Fruit fly (Drosophila melanogaster): ENCODE data around the gene RpL13A.
A peak's percentile ranks its signal among the peaks of the same experiment; 100 is the strongest.

The RpL13A gene

DNA sequence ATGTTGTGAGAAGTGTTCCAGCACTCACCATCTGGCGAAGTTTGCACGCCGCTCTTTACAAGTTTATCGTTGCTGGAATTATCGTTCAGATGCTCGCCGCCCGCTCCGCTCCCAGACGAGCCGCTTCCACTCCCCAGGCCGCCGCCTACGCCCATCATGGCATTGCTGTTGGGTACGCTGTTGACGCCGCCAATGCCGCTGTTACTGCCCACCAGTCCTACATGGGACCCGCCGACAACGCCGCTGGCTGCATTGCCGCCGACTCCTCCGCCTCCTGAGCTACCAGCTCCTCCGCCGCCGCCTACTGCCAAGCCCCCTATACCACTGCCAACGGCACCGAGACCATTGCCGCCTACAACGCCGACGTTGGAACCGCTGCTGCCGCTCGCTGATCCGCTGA, 15.9 kb upstream of the RpL13A start:
- TF ChIP-seq Clk (GFP tag; optimal IDR thresholded peaks at IDR 0.05) (no peak), ovo (GFP tag; optimal IDR thresholded peaks at IDR 0.05) (no peak), Mnt (GFP tag; optimal IDR thresholded peaks at IDR 0.05) (no peak), kay (GFP tag; ENCODE audit: borderline replicate concordance) (no peak), CG7101 (tag; optimal IDR thresholded peaks at IDR 0.05) (no peak), CG33017 (tag; optimal IDR thresholded peaks at IDR 0.05) (no peak), CG11617 (GFP tag; optimal IDR thresholded peaks at IDR 0.05) (no peak), cic (GFP tag; optimal IDR thresholded peaks at IDR 0.05) (no peak), bab1 (GFP tag; optimal IDR thresholded peaks at IDR 0.05) (no peak), CG5204 (GFP tag; optimal IDR thresholded peaks at IDR 0.05) (no peak), Hr96 (GFP tag; optimal IDR thresholded peaks at IDR 0.05) (no peak), Crg-1 (GFP tag; optimal IDR thresholded peaks at IDR 0.05) (no peak), pad (GFP tag; optimal IDR thresholded peaks at IDR 0.05) (no peak)

DNA sequence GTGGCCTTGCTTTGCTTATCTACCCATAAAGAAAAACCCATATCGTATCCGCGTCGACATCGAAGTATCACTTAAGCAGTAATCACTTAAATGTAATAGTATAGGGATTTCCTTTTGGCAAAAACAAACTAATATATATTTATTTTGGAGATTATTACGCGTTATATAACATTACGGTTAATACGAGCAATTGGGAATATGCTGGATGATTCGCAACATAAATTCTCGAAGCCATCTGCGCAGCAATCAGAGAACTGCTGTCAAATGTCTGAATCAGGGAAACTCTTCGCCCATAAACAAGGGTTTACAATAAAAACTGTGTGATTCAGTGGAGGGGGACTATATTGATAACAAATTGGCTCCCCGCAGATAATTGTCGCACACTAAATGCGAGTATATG, 13.6 kb upstream of the RpL13A start:
- TF ChIP-seq ovo (GFP tag; optimal IDR thresholded peaks at IDR 0.05) (no peak), toe (GFP tag; optimal IDR thresholded peaks at IDR 0.05) (no peak), kay (GFP tag; ENCODE audit: borderline replicate concordance) (no peak), Crg-1 (GFP tag; optimal IDR thresholded peaks at IDR 0.05) (no peak), CG5204 (GFP tag; optimal IDR thresholded peaks at IDR 0.05) (no peak), Clk (GFP tag; optimal IDR thresholded peaks at IDR 0.05) (no peak), CG12768 (GFP tag; optimal IDR thresholded peaks at IDR 0.05) (no peak), CG7045 (GFP tag; optimal IDR thresholded peaks at IDR 0.05) (no peak), CG11617 (GFP tag; optimal IDR thresholded peaks at IDR 0.05) (no peak), pad (GFP tag; optimal IDR thresholded peaks at IDR 0.05) (no peak), CG33017 (tag; optimal IDR thresholded peaks at IDR 0.05) (no peak), cic (GFP tag; optimal IDR thresholded peaks at IDR 0.05) (no peak)

DNA sequence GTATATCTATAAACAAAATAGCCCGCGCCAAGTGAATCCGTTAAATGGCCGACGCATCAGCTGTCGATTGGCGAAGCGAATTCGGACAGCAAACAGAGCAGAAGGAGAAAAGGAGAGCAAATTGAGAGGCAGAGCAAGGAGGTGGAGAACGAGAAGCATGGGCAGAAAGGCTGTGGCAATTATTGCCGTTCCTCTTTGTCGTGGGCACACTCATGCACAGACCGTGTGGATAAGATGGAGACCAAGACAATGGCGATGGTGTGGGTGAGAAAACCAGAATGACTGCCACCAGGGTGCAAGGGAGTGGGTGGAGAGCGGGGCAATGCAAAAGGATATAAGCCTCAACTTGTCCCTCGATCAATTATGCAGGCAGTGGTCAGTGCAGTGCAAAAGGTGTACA, 13.1 kb upstream of the RpL13A start:
- peak; percentile 0 for TF ChIP-seq pad (GFP tag; optimal IDR thresholded peaks at IDR 0.05)
- TF ChIP-seq toe (GFP tag; optimal IDR thresholded peaks at IDR 0.05), result no peak
- no peak for TF ChIP-seq ovo (GFP tag; optimal IDR thresholded peaks at IDR 0.05)

DNA sequence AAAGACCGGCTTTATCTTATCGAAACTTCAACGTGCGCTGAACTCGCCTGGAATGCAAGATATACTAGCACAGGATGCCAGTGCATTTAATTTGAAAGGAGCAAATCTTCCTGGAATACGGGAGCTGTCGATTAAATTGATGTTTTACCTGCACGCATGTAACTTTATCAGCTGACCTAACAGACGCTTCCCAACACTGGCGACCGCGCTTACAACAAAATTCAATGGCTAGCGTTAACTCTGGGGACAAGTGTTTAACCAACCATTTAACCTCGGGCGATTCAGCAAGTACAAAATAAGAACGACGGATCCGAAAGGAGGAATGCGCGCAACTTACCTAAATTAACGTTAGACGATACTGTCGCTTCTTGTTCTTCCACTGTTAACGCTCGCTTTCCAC, 12.5 kb upstream of the RpL13A start:
- no peak for TF ChIP-seq CG7101 (tag; optimal IDR thresholded peaks at IDR 0.05)
- no peak for TF ChIP-seq CG11617 (GFP tag; optimal IDR thresholded peaks at IDR 0.05)
- no peak for TF ChIP-seq CG14711 (tag; optimal IDR thresholded peaks at IDR 0.05)
- no peak for TF ChIP-seq pad (GFP tag; optimal IDR thresholded peaks at IDR 0.05)
- no peak for TF ChIP-seq cic (GFP tag; optimal IDR thresholded peaks at IDR 0.05)
- no peak for TF ChIP-seq cnc (optimal IDR thresholded peaks at IDR 0.05)
- TF ChIP-seq CG1620 (GFP tag; optimal IDR thresholded peaks at IDR 0.05), result no peak
- no peak for TF ChIP-seq bab1 (GFP tag; optimal IDR thresholded peaks at IDR 0.05)
- no peak for TF ChIP-seq CG7045 (GFP tag; optimal IDR thresholded peaks at IDR 0.05)
- TF ChIP-seq CG12768 (GFP tag; optimal IDR thresholded peaks at IDR 0.05), result no peak
- no peak for TF ChIP-seq toe (GFP tag; optimal IDR thresholded peaks at IDR 0.05)
- TF ChIP-seq Mnt (GFP tag; optimal IDR thresholded peaks at IDR 0.05), result no peak
- TF ChIP-seq Clk (GFP tag; optimal IDR thresholded peaks at IDR 0.05), result no peak
- TF ChIP-seq Hr96 (GFP tag; optimal IDR thresholded peaks at IDR 0.05), result no peak
- TF ChIP-seq ovo (GFP tag; optimal IDR thresholded peaks at IDR 0.05), result no peak
- no peak for TF ChIP-seq kay (GFP tag; ENCODE audit: borderline replicate concordance)
- no peak for TF ChIP-seq CG5204 (GFP tag; optimal IDR thresholded peaks at IDR 0.05)
- no peak for TF ChIP-seq CG33017 (tag; optimal IDR thresholded peaks at IDR 0.05)

DNA sequence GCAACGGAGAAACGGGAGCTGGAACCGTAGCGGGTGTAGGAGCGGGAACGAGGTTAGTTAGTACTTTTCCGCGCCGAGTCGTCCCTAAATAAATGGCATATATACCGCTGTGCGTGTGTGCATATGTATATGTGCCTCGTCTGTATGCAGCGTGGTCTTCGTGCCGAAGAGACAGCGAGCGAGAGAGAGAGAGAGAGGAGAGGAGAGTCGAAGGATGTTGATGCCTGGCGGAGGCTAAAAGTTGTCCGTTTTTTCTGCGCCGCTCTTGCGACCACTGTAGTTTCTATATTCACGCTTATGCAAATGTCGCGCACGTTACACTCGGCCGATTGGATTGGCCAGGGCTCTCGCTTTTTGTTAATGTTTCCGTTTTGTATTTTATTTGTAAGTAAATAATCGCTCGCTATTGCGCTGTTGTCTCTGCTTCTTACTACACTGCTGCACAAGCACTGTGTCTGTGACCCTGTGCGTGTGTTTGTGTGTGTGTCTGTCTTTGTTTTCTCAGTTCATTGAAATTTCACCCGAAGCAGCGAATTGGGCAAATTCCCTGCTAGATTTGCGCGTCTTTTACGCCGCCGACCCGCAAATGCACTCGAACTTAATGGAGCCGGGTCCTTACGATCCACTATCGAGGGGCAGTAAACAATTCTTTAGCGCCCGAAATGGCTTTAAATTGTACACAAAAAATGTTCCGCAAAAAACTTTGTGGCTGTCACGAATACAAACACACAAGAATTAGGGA, 11.7 kb upstream of the RpL13A start, which contains the start of gene Rga:
Rga (minus strand) TSS at position 741 of the 742 bp plus-strand sequence.
- TF ChIP-seq bab1 (GFP tag; optimal IDR thresholded peaks at IDR 0.05) (no peak), tj (GFP tag; optimal IDR thresholded peaks at IDR 0.05) (peak; percentile 2)

DNA sequence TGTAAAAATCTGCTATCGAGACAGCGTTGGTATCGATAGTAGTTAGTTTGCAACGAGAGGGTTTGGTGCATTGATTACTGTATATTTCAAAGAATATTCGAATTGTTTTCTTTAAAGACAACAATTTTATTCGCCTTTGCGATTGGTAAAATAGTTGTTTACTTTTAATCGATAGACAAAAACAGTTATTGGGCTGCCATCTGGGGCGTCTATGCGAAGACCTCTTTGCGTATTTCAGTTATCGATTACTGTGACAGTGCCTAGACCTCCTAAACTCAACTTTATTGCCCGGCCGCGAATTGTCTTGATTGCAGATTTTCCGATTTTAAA, 11.2 kb upstream of the RpL13A start, which contains the start of gene Atu:
Atu (plus strand) TSS at position 245 of the 330 bp plus-strand sequence.
- peak; percentile 40 for TF ChIP-seq bab1 (GFP tag; optimal IDR thresholded peaks at IDR 0.05)
- no peak for TF ChIP-seq CG33017 (tag; optimal IDR thresholded peaks at IDR 0.05)
- TF ChIP-seq Clk (GFP tag; optimal IDR thresholded peaks at IDR 0.05), result no peak
- peak; percentile 23 for TF ChIP-seq CG7045 (GFP tag; optimal IDR thresholded peaks at IDR 0.05)
- peak; percentile 59 for TF ChIP-seq CG11617 (GFP tag; optimal IDR thresholded peaks at IDR 0.05)
- TF ChIP-seq pad (GFP tag; optimal IDR thresholded peaks at IDR 0.05), result peak; percentile 5
- TF ChIP-seq kay (GFP tag; ENCODE audit: borderline replicate concordance), result no peak
- TF ChIP-seq cnc (optimal IDR thresholded peaks at IDR 0.05), result no peak
- TF ChIP-seq CG5204 (GFP tag; optimal IDR thresholded peaks at IDR 0.05), result no peak
- no peak for TF ChIP-seq toe (GFP tag; optimal IDR thresholded peaks at IDR 0.05)
- no peak for TF ChIP-seq Hr96 (GFP tag; optimal IDR thresholded peaks at IDR 0.05)
- TF ChIP-seq cic (GFP tag; optimal IDR thresholded peaks at IDR 0.05), result no peak
- peak; percentile 23 for TF ChIP-seq CG7101 (tag; optimal IDR thresholded peaks at IDR 0.05)
- TF ChIP-seq CG14711 (tag; optimal IDR thresholded peaks at IDR 0.05), result no peak
- TF ChIP-seq tj (GFP tag; optimal IDR thresholded peaks at IDR 0.05), result peak; percentile 26
- no peak for TF ChIP-seq CG1620 (GFP tag; optimal IDR thresholded peaks at IDR 0.05)
- peak; percentile 46 for TF ChIP-seq ovo (GFP tag; optimal IDR thresholded peaks at IDR 0.05)
- peak; percentile 7 for TF ChIP-seq CG12768 (GFP tag; optimal IDR thresholded peaks at IDR 0.05)
- peak; percentile 14 for TF ChIP-seq Crg-1 (GFP tag; optimal IDR thresholded peaks at IDR 0.05)
- TF ChIP-seq Mnt (GFP tag; optimal IDR thresholded peaks at IDR 0.05), result peak; percentile 36
